Fruit fly (Drosophila melanogaster) whole organism, embryonic: ENCODE results near the gene CG15142.

Source experiments
- CG13775 ChIP-seq: fragments of 200-800 bp; sonication (Bioruptor generic); optimal IDR thresholded peaks from 3 replicates; lab custom pipeline; 2017; ENCODE audit warnings: missing biosample characterization, mild to moderate bottlenecking, missing genetic modification characterization
- Hr3 ChIP-seq: fragments of 200-800 bp; sonication (Bioruptor generic); optimal IDR thresholded peaks from 3 replicates; lab custom pipeline; 2016; ENCODE audit warnings: missing biosample characterization, missing genetic modification characterization
- ap ChIP-seq: fragments of 200-800 bp; sonication (Bioruptor generic); IDR thresholded peaks from 2 replicates; pipeline ENCODE4 v1.3.6; 2022; ENCODE audit warnings: missing biosample characterization, missing genetic modification characterization
- pfk ChIP-seq: fragments of 200-800 bp; sonication (Bioruptor generic); optimal IDR thresholded peaks from 2 replicates; lab custom pipeline; 2018; ENCODE audit warnings: missing biosample characterization, mild to moderate bottlenecking, missing genetic modification characterization, moderate library complexity

dm6 chr2L:17452084-17452483, 46.5 kb downstream of the CG15142 start:
- TF ChIP-seq pfk (GFP tag; lab: Kevin White, UChicago) (no peak), CG13775 (GFP tag; lab: Kevin White, UChicago) (no peak), ap (GFP tag; lab: Robert Waterston, UW) (no peak), Hr3 (no peak)
